Fruit fly (Drosophila melanogaster) whole organism, embryonic: Measurements from ENCODE around the gene CG17169.
A peak's percentile ranks its signal among the peaks of the same experiment; 100 is the strongest.

ENCODE experiments used
- Awh ChIP-seq: fragments of 200-800 bp; sonication (Bioruptor generic); IDR thresholded peaks from 2 replicates; pipeline ENCODE4, ENCODE4 v1.3.6; 2022; ENCODE audit warnings: missing biosample characterization, missing genetic modification characterization
- CG10209 ChIP-seq: fragments of 200-800 bp; sonication (Bioruptor generic); optimal IDR thresholded peaks from 3 replicates; lab custom pipeline; 2017; ENCODE audit warnings: missing biosample characterization, mild to moderate bottlenecking, missing genetic modification characterization, missing genetic modification reagents
- CG10267 ChIP-seq: fragments of 200-800 bp; sonication (Bioruptor generic); optimal IDR thresholded peaks from 2 replicates; lab custom pipeline; 2018; ENCODE audit warnings: missing biosample characterization, mild to moderate bottlenecking, missing genetic modification characterization, moderate library complexity
- CG10462 ChIP-seq: fragments of 200-800 bp; sonication (Bioruptor generic); optimal IDR thresholded peaks from 2 replicates; lab custom pipeline; 2016; ENCODE audit warnings: missing biosample characterization, missing genetic modification characterization
- CG10565 ChIP-seq: fragments of 200-800 bp; sonication (Bioruptor generic); optimal IDR thresholded peaks from 3 replicates; lab custom pipeline; 2016; ENCODE audit warnings: missing biosample characterization, mild to moderate bottlenecking, missing genetic modification characterization
- CG11504 ChIP-seq: fragments of 200-800 bp; sonication (Bioruptor generic); optimal IDR thresholded peaks from 3 replicates; lab custom pipeline; 2019; ENCODE audit warnings: missing biosample characterization, mild to moderate bottlenecking, missing genetic modification characterization, moderate library complexity
- CG13424 ChIP-seq: fragments of 200-800 bp; sonication (Bioruptor generic); optimal IDR thresholded peaks from 2 replicates; lab custom pipeline; 2019; ENCODE audit warnings: missing biosample characterization, mild to moderate bottlenecking, missing genetic modification characterization, moderate library complexity
- CG14710 ChIP-seq: fragments of 200-800 bp; sonication (Bioruptor generic); optimal IDR thresholded peaks from 3 replicates; lab custom pipeline; 2019; ENCODE audit warnings: missing biosample characterization, mild to moderate bottlenecking, missing genetic modification characterization, moderate library complexity
- CG15269 ChIP-seq: fragments of 200-800 bp; sonication (Bioruptor generic); optimal IDR thresholded peaks from 2 replicates; lab custom pipeline; 2018; ENCODE audit warnings: missing biosample characterization, mild to moderate bottlenecking, missing genetic modification characterization, moderate library complexity
- CG15696 ChIP-seq: fragments of 200-800 bp; sonication (Bioruptor generic); optimal IDR thresholded peaks from 2 replicates; lab custom pipeline; 2019; ENCODE audit warnings: missing biosample characterization, mild to moderate bottlenecking, missing genetic modification characterization, moderate library complexity
- CG18262 ChIP-seq: fragments of 200-800 bp; optimal IDR thresholded peaks from 3 replicates; lab custom pipeline; 2019; ENCODE audit warnings: missing biosample characterization, mild to moderate bottlenecking, missing genetic modification characterization, moderate library complexity
- CG18599 ChIP-seq: fragments of 200-800 bp; sonication (Bioruptor generic); optimal IDR thresholded peaks from 3 replicates; lab custom pipeline; 2017; ENCODE audit warnings: missing biosample characterization, missing genetic modification characterization, mild to moderate bottlenecking, moderate library complexity, missing genetic modification reagents
- CG2889 ChIP-seq: fragments of 200-800 bp; sonication (Bioruptor generic); IDR thresholded peaks from 3 replicates; pipeline ENCODE4 v1.3.6; 2022; ENCODE audit warnings: missing biosample characterization, missing genetic modification characterization
- CG31224 ChIP-seq: fragments of 200-800 bp; sonication (Bioruptor generic); IDR thresholded peaks from 2 replicates; pipeline ENCODE4 v1.3.6; 2022; ENCODE audit warnings: missing biosample characterization, missing genetic modification characterization
- CG31388 ChIP-seq: fragments of 200-800 bp; sonication (Bioruptor generic); optimal IDR thresholded peaks from 2 replicates; lab custom pipeline; 2016; ENCODE audit warnings: missing biosample characterization, missing genetic modification characterization
- CG3281 ChIP-seq: fragments of 200-800 bp; sonication (Bioruptor generic); optimal IDR thresholded peaks from 3 replicates; lab custom pipeline; 2017; ENCODE audit warnings: missing biosample characterization, mild to moderate bottlenecking, missing genetic modification characterization
- CG4707 ChIP-seq: fragments of 200-800 bp; sonication (Bioruptor generic); optimal IDR thresholded peaks from 2 replicates; lab custom pipeline; 2018; ENCODE audit warnings: missing biosample characterization, mild to moderate bottlenecking, missing genetic modification characterization, moderate library complexity
- CG5180 ChIP-seq: fragments of 200-800 bp; sonication (Bioruptor generic); optimal IDR thresholded peaks from 3 replicates; lab custom pipeline; 2017; ENCODE audit warnings: missing biosample characterization, missing genetic modification characterization, mild to moderate bottlenecking, moderate library complexity, missing genetic modification reagents
- CG9437 ChIP-seq: fragments of 200-800 bp; sonication (Bioruptor generic); optimal IDR thresholded peaks from 2 replicates; lab custom pipeline; 2018; ENCODE audit warnings: missing biosample characterization, mild to moderate bottlenecking, missing genetic modification characterization
- CG9817 ChIP-seq: fragments of 200-800 bp; sonication (Bioruptor generic); optimal IDR thresholded peaks from 2 replicates; lab custom pipeline; 2018; ENCODE audit warnings: missing biosample characterization, mild to moderate bottlenecking, missing genetic modification characterization, moderate library complexity
- Chrac-16 ChIP-seq: fragments of 200-800 bp; sonication (Bioruptor generic); optimal IDR thresholded peaks from 3 replicates; lab custom pipeline; 2016; ENCODE audit warnings: missing biosample characterization, missing genetic modification characterization
- CkIIα-i1 ChIP-seq: fragments of 200-800 bp; sonication (Bioruptor generic); IDR thresholded peaks from 2 replicates; pipeline ENCODE4 v1.3.6; 2022; ENCODE audit warnings: missing biosample characterization, missing genetic modification characterization
- Hr78 ChIP-seq, 2 experiments: fragments of 200-800 bp in 1 of 2; fragments of >200 bp in 1 of 2; sonication (Bioruptor generic) in 1 of 2; optimal IDR thresholded peaks; 2 replicates each; lab custom pipeline; 2017 to 2019; ENCODE audit warnings: missing biosample characterization in 2 of 2, missing genetic modification characterization in 2 of 2, mild to moderate bottlenecking in 1 of 2, moderate library complexity in 1 of 2
- PHDP ChIP-seq: fragments of 200-800 bp; sonication (Bioruptor generic); optimal IDR thresholded peaks from 3 replicates; lab custom pipeline; 2018; ENCODE audit warnings: missing biosample characterization, mild to moderate bottlenecking, missing genetic modification characterization, moderate library complexity
- Sox100B ChIP-seq: fragments of 200-800 bp; sonication (Bioruptor generic); optimal IDR thresholded peaks from 3 replicates; lab custom pipeline; 2018; ENCODE audit warnings: missing biosample characterization, mild to moderate bottlenecking, missing genetic modification characterization
- Sox102F ChIP-seq: fragments of 200-800 bp; sonication (Bioruptor generic); optimal IDR thresholded peaks from 2 replicates; lab custom pipeline; 2018; ENCODE audit warnings: missing biosample characterization, mild to moderate bottlenecking, missing genetic modification characterization, moderate library complexity
- Ssrp ChIP-seq: fragments of 200-800 bp; sonication (Bioruptor generic); optimal IDR thresholded peaks from 2 replicates; lab custom pipeline; 2018; ENCODE audit warnings: missing biosample characterization, mild to moderate bottlenecking, missing genetic modification characterization, moderate library complexity
- Xbp1 ChIP-seq: fragments of 200-800 bp; sonication (Bioruptor generic); optimal IDR thresholded peaks from 3 replicates; lab custom pipeline; 2016; ENCODE audit warnings: missing biosample characterization, mild to moderate bottlenecking, missing genetic modification characterization
- bowl ChIP-seq: fragments of 200-800 bp; sonication (Bioruptor generic); IDR thresholded peaks from 2 replicates; pipeline ENCODE4 v1.3.6; 2022; ENCODE audit warnings: missing biosample characterization, missing genetic modification characterization
- bsh ChIP-seq, 2 experiments: fragments of 200-800 bp; sonication (Bioruptor generic); optimal IDR thresholded peaks; 2 replicates each; lab custom pipeline; 2017 to 2018; ENCODE audit warnings: mild to moderate bottlenecking in 2 of 2, missing biosample characterization in 2 of 2, missing genetic modification characterization in 2 of 2, moderate library complexity in 1 of 2
- chinmo ChIP-seq: fragments of 200-800 bp; sonication (Bioruptor generic); IDR thresholded peaks from 4 replicates; pipeline ENCODE4 v1.3.6; 2022; ENCODE audit warnings: missing biosample characterization, missing genetic modification characterization; ENCODE audit not compliant: partially characterized antibody
- corto ChIP-seq: fragments of 200-800 bp; sonication (Bioruptor generic); optimal IDR thresholded peaks from 2 replicates; lab custom pipeline; 2016; ENCODE audit warnings: missing biosample characterization, mild to moderate bottlenecking, missing genetic modification characterization, moderate library complexity
- danr ChIP-seq: fragments of 200-800 bp; sonication (Bioruptor generic); IDR thresholded peaks from 2 replicates; pipeline ENCODE4 v1.3.6; 2022; ENCODE audit warnings: missing biosample characterization, missing genetic modification characterization
- dmrt99B ChIP-seq: fragments of 200-800 bp; sonication (Bioruptor generic); optimal IDR thresholded peaks from 2 replicates; lab custom pipeline; 2018; ENCODE audit warnings: missing biosample characterization, mild to moderate bottlenecking, missing genetic modification characterization, moderate library complexity
- fd96Cb ChIP-seq: fragments of 200-800 bp; sonication (Bioruptor generic); optimal IDR thresholded peaks from 2 replicates; lab custom pipeline; 2018; ENCODE audit warnings: missing biosample characterization, mild to moderate bottlenecking, missing genetic modification characterization, moderate library complexity
- gem ChIP-seq: fragments of 200-800 bp; sonication (Bioruptor generic); optimal IDR thresholded peaks from 2 replicates; lab custom pipeline; 2019; ENCODE audit warnings: missing biosample characterization, mild to moderate bottlenecking, missing genetic modification characterization, moderate library complexity
- grau ChIP-seq: fragments of 200-800 bp; optimal IDR thresholded peaks from 3 replicates; lab custom pipeline; 2019; ENCODE audit warnings: missing biosample characterization, mild to moderate bottlenecking, missing genetic modification characterization, moderate library complexity
- lola ChIP-seq, 3 experiments: fragments of >200 bp in 2 of 3; fragments of 200-800 bp in 1 of 3; sonication (Bioruptor generic) in 1 of 3; optimal IDR thresholded peaks; 2 replicates each; lab custom pipeline; 2017 to 2019; ENCODE audit warnings: missing biosample characterization in 3 of 3, missing genetic modification characterization in 3 of 3, mild to moderate bottlenecking in 1 of 3, moderate library complexity in 1 of 3
- luna ChIP-seq: fragments of 200-800 bp; sonication (Bioruptor generic); optimal IDR thresholded peaks from 2 replicates; lab custom pipeline; 2016; ENCODE audit warnings: missing biosample characterization, missing genetic modification characterization
- prd ChIP-seq, 3 experiments: fragments of >200 bp in 2 of 3; fragments of 200-800 bp in 1 of 3; sonication (Bioruptor generic) in 1 of 3; optimal IDR thresholded peaks in 2 of 3; IDR thresholded peaks in 1 of 3; 2 replicates in 2 of 3; 3 replicates in 1 of 3; pipeline versions ENCODE4 v1.3.6 to Lab custom; 2017 to 2022; ENCODE audit warnings: missing biosample characterization in 1 of 3, missing genetic modification characterization in 1 of 3
- pum ChIP-seq: fragments of 200-800 bp; sonication (Bioruptor generic); optimal IDR thresholded peaks from 2 replicates; lab custom pipeline; 2016; ENCODE audit warnings: missing biosample characterization, missing genetic modification characterization
- repo ChIP-seq: fragments of 200-800 bp; sonication (Bioruptor generic); optimal IDR thresholded peaks from 2 replicates; lab custom pipeline; 2016; ENCODE audit warnings: missing biosample characterization, missing genetic modification characterization
- row ChIP-seq: fragments of 200-800 bp; sonication (Bioruptor generic); IDR thresholded peaks from 3 replicates; pipeline ENCODE4 v1.3.6; 2022; ENCODE audit warnings: missing biosample characterization, missing genetic modification characterization
- sens ChIP-seq: fragments of 200-800 bp; sonication (Bioruptor generic); peaks from one replicate; lab custom pipeline; 2016; ENCODE audit warnings: missing biosample characterization, missing genetic modification characterization
- slbo ChIP-seq: fragments of 200-800 bp; sonication (Bioruptor generic); IDR thresholded peaks from 2 replicates; pipeline ENCODE4 v1.3.6; 2022; ENCODE audit warnings: missing biosample characterization, missing genetic modification characterization
- slou ChIP-seq: fragments of 200-800 bp; sonication (Bioruptor generic); optimal IDR thresholded peaks from 3 replicates; lab custom pipeline; 2016; ENCODE audit warnings: missing biosample characterization, missing genetic modification characterization
- tna ChIP-seq: fragments of 200-800 bp; sonication (Bioruptor generic); IDR thresholded peaks from 2 replicates; pipeline ENCODE4 v1.3.6; 2022; ENCODE audit warnings: missing biosample characterization, missing genetic modification characterization; ENCODE audit not compliant: partially characterized antibody
- twi ChIP-seq: fragments of 200-800 bp; optimal IDR thresholded peaks from 2 replicates; lab custom pipeline; 2019; ENCODE audit warnings: missing biosample characterization, mild to moderate bottlenecking, missing genetic modification characterization, moderate library complexity

Gene CG17169

dm6 chrX:23071237-23071688 lies 13.2 kb upstream of the CG17169 start (continued):
- TF ChIP-seq sens: peak; percentile 66
- TF ChIP-seq CG2889 (GFP tag; lab: Robert Waterston, UW): no peak
- TF ChIP-seq CG5180 (GFP tag; lab: Kevin White, UChicago): peak; percentile 12
- peak; percentile 30 for TF ChIP-seq Sox102F
- TF ChIP-seq CG31224: no peak
- TF ChIP-seq CG10462 (GFP tag; lab: Kevin White, UChicago): no peak
- TF ChIP-seq repo (GFP tag; lab: Kevin White, UChicago): no peak
- peak; percentile 1 for TF ChIP-seq CG14710 (tag; lab: Kevin White, UChicago)
- TF ChIP-seq luna (GFP tag; lab: Kevin White, UChicago): no peak
- TF ChIP-seq Hr78 (GFP tag; optimal IDR thresholded peaks at IDR 0.05; lab: Kevin White, UChicago): no peak
- no peak for TF ChIP-seq corto
- TF ChIP-seq CG11504 (tag; lab: Kevin White, UChicago): peak; percentile 52
- peak; percentile 18 for TF ChIP-seq grau (tag; lab: Kevin White, UChicago)
- TF ChIP-seq Sox100B (GFP tag; lab: Kevin White, UChicago): peak; percentile 49
- TF ChIP-seq CkIIα-i1: no peak
- TF ChIP-seq chinmo (GFP tag; lab: Robert Waterston, UW): 0 out of 4 replicates have a peak, but pooled peaks have one; percentile 55
- no peak for TF ChIP-seq CG9817
- no peak for TF ChIP-seq CG3281 (GFP tag; lab: Kevin White, UChicago)
- TF ChIP-seq fd96Cb (tag; lab: Kevin White, UChicago): peak; percentile 24
- peak; percentile 16 for TF ChIP-seq CG10209
- TF ChIP-seq CG31388 (GFP tag; lab: Kevin White, UChicago): no peak
- TF ChIP-seq prd (optimal IDR thresholded peaks at IDR 0.05; lab: Kevin White, UChicago): no peak
- TF ChIP-seq prd (GFP tag; IDR thresholded peaks at IDR 0.05; lab: Robert Waterston, UW): 0 out of 3 replicates have a peak, but pooled peaks have one; percentile 19
- no peak for TF ChIP-seq CG10565 (GFP tag; lab: Kevin White, UChicago)
- no peak for TF ChIP-seq pum
- no peak for TF ChIP-seq bowl (GFP tag; lab: Robert Waterston, UW)
- 0 out of 2 replicates have a peak, but pooled peaks have one; percentile 16 for TF ChIP-seq danr (GFP tag; lab: Robert Waterston, UW)
- TF ChIP-seq Xbp1 (GFP tag; lab: Kevin White, UChicago): peak; percentile 1
- TF ChIP-seq CG9437 (GFP tag; lab: Kevin White, UChicago): peak; percentile 22
- TF ChIP-seq CG4707 (GFP tag; lab: Kevin White, UChicago): no peak
- no peak for TF ChIP-seq CG18599 (GFP tag; lab: Kevin White, UChicago)
- peak; percentile 44 for TF ChIP-seq gem (tag; lab: Kevin White, UChicago)
- TF ChIP-seq Awh (GFP tag; lab: Robert Waterston, UW): no peak
- TF ChIP-seq bsh (GFP tag; optimal IDR thresholded peaks at IDR 0.05; lab: Kevin White, UChicago): peak in 1 of 2 experiments; percentile 18
- TF ChIP-seq Chrac-16 (GFP tag; lab: Kevin White, UChicago): no peak
- TF ChIP-seq CG15269 (tag; lab: Kevin White, UChicago): no peak
- peak; percentile 36 for TF ChIP-seq Ssrp (tag; lab: Kevin White, UChicago)
- peak in 1 of 3 experiments; percentile 10 for TF ChIP-seq lola (GFP tag; optimal IDR thresholded peaks at IDR 0.05; lab: Kevin White, UChicago)
- no peak for TF ChIP-seq PHDP (tag; lab: Kevin White, UChicago)
- no peak for TF ChIP-seq CG15696 (tag; lab: Kevin White, UChicago)
- no peak for TF ChIP-seq twi (tag; lab: Kevin White, UChicago)
- no peak for TF ChIP-seq CG10267
- no peak for TF ChIP-seq tna (GFP tag; lab: Robert Waterston, UW)
- TF ChIP-seq CG13424 (tag; lab: Kevin White, UChicago): peak; percentile 16
- no peak for TF ChIP-seq slou (GFP tag; lab: Kevin White, UChicago)
- TF ChIP-seq CG18262 (tag; lab: Kevin White, UChicago): peak; percentile 21
- TF ChIP-seq row (GFP tag; lab: Robert Waterston, UW): peak; percentile 41
- peak; percentile 30 for TF ChIP-seq dmrt99B (tag; lab: Kevin White, UChicago)
- no peak for TF ChIP-seq slbo (GFP tag; lab: Robert Waterston, UW)
